Worm (Caenorhabditis elegans) whole organism, L1 larva: ENCODE data around the gene lpr-4.

Source experiments
- C16A3.4 ChIP-seq: fragments of 150-350 bp; optimal IDR thresholded peaks from 2 replicates; lab custom pipeline; 2014; ENCODE audit warnings: missing biosample characterization, missing genetic modification characterization
- Y116A8C.19 ChIP-seq: sonication (generic microtip); optimal IDR thresholded peaks from 2 replicates; lab custom pipeline; 2016; ENCODE audit warnings: missing compliant biosample characterization, missing genetic modification characterization, borderline replicate concordance
- alr-1 ChIP-seq: fragments of 200-800 bp; sonication (Bioruptor generic); optimal IDR thresholded peaks from 2 replicates; lab custom pipeline; 2018; ENCODE audit warnings: borderline replicate concordance, mild to moderate bottlenecking, missing genetic modification characterization, missing compliant biosample characterization
- blmp-1 ChIP-seq: fragments of 150-350 bp; optimal IDR thresholded peaks from 2 replicates; lab custom pipeline; 2014; ENCODE audit warnings: missing biosample characterization, missing genetic modification characterization
- ceh-63 ChIP-seq: fragments of 200-800 bp; sonication (Bioruptor generic); optimal IDR thresholded peaks from 2 replicates; lab custom pipeline; 2018; ENCODE audit warnings: mild to moderate bottlenecking, missing genetic modification characterization, missing compliant biosample characterization
- ceh-8 ChIP-seq: fragments of 200-800 bp; sonication (Bioruptor generic); optimal IDR thresholded peaks from 2 replicates; lab custom pipeline; 2018; ENCODE audit warnings: mild to moderate bottlenecking, missing genetic modification characterization, moderate library complexity, missing compliant biosample characterization
- ceh-82 ChIP-seq, 3 experiments: fragments of 150-350 bp in 1 of 3; sonication (generic microtip) in 2 of 3; optimal IDR thresholded peaks; 2 replicates each; lab custom pipeline; 2014 to 2017; ENCODE audit warnings: missing biosample characterization in 3 of 3, missing genetic modification characterization in 3 of 3
- ceh-88 ChIP-seq: fragments of 200-800 bp; sonication (Bioruptor generic); IDR thresholded peaks from 2 replicates; pipeline ENCODE4 v1.3.6; 2022; ENCODE audit warnings: missing genetic modification characterization, missing compliant biosample characterization
- dpl-1 ChIP-seq, 3 experiments: fragments of 150-350 bp in 2 of 3; sonication (generic microtip) in 1 of 3; optimal IDR thresholded peaks; 2 replicates each; lab custom pipeline; 2014 to 2017; ENCODE audit warnings: missing biosample characterization in 3 of 3, missing genetic modification characterization in 3 of 3, missing genetic modification reagents in 3 of 3
- dsc-1 ChIP-seq: sonication (generic microtip); optimal IDR thresholded peaks from 2 replicates; lab custom pipeline; 2016; ENCODE audit warnings: mild to moderate bottlenecking, missing genetic modification characterization, missing compliant biosample characterization
- efl-1 ChIP-seq, 4 experiments: fragments of 150-350 bp; optimal IDR thresholded peaks in 3 of 4; peaks in 1 of 4; 1 replicate in 1 of 4; 2 replicates in 3 of 4; lab custom pipeline; 2014; ENCODE audit warnings: missing biosample characterization in 2 of 4, missing genetic modification characterization in 2 of 4, missing genetic modification reagents in 2 of 4
- efl-3 ChIP-seq: fragments of 200-800 bp; sonication (Bioruptor generic); optimal IDR thresholded peaks from 2 replicates; lab custom pipeline; 2018; ENCODE audit warnings: mild to moderate bottlenecking, missing genetic modification characterization, missing compliant biosample characterization
- egl-27 ChIP-seq, 2 experiments: fragments of 150-350 bp in 1 of 2; sonication (generic microtip); optimal IDR thresholded peaks; 3 replicates each; lab custom pipeline; 2017 to 2018; ENCODE audit warnings: missing biosample characterization in 2 of 2, missing genetic modification characterization in 2 of 2, missing genetic modification reagents in 2 of 2
- elt-3 ChIP-seq, 6 experiments: fragments of 150-350 bp in 1 of 6; sonication (generic microtip); optimal IDR thresholded peaks; 2 replicates each; lab custom pipeline; 2017 to 2018; ENCODE audit warnings: missing biosample characterization in 6 of 6, missing genetic modification characterization in 6 of 6, inconsistent platforms in 1 of 6
- fkh-10 ChIP-seq: sonication (generic microtip); optimal IDR thresholded peaks from 2 replicates; lab custom pipeline; 2017; ENCODE audit warnings: missing biosample characterization, missing genetic modification reagents, missing genetic modification characterization
- grh-1 ChIP-seq: fragments of 200-800 bp; sonication (Bioruptor generic); IDR thresholded peaks from 2 replicates; pipeline ENCODE4 v1.3.6; 2022; ENCODE audit warnings: missing genetic modification reagents, missing genetic modification characterization, missing compliant biosample characterization
- hpl-2 ChIP-seq: fragments of 150-350 bp; optimal IDR thresholded peaks from 2 replicates; lab custom pipeline; 2014; ENCODE audit warnings: missing biosample characterization, missing genetic modification reagents, missing genetic modification characterization
- isw-1 ChIP-seq: fragments of 200-800 bp; sonication (Bioruptor generic); IDR thresholded peaks from 2 replicates; pipeline ENCODE4 v1.3.6; 2022; ENCODE audit warnings: missing genetic modification characterization, missing compliant biosample characterization
- lin-14 ChIP-seq: fragments of 200-800 bp; sonication (Bioruptor generic); optimal IDR thresholded peaks from 2 replicates; lab custom pipeline; 2018; ENCODE audit warnings: mild to moderate bottlenecking, missing genetic modification characterization, moderate library complexity, missing compliant biosample characterization
- lin-15B ChIP-seq: fragments of 150-350 bp; sonication (generic microtip); optimal IDR thresholded peaks from 3 replicates; lab custom pipeline; 2014; ENCODE audit warnings: missing biosample characterization, missing genetic modification characterization
- lin-35 ChIP-seq, 2 experiments: fragments of 150-350 bp; optimal IDR thresholded peaks; 2 replicates each; lab custom pipeline; 2014; ENCODE audit warnings: missing biosample characterization in 2 of 2, missing genetic modification characterization in 2 of 2, missing genetic modification reagents in 2 of 2
- lsy-2 ChIP-seq, 2 experiments: fragments of 150-350 bp; optimal IDR thresholded peaks; 2 replicates each; lab custom pipeline; 2014; ENCODE audit warnings: missing biosample characterization in 2 of 2, missing genetic modification characterization in 2 of 2
- mab-9 ChIP-seq: fragments of 200-800 bp; sonication (Bioruptor generic); IDR thresholded peaks from 2 replicates; pipeline ENCODE4 v1.3.6; 2022; ENCODE audit warnings: missing genetic modification reagents, missing genetic modification characterization, missing compliant biosample characterization
- nhr-11 ChIP-seq: fragments of 150-350 bp; optimal IDR thresholded peaks from 2 replicates; lab custom pipeline; 2014; ENCODE audit warnings: missing biosample characterization, missing genetic modification characterization
- nhr-12 ChIP-seq: sonication (generic microtip); optimal IDR thresholded peaks from 2 replicates; lab custom pipeline; 2017; ENCODE audit warnings: missing biosample characterization, missing genetic modification characterization
- nhr-20 ChIP-seq: sonication (generic microtip); optimal IDR thresholded peaks from 2 replicates; lab custom pipeline; 2016; ENCODE audit warnings: mild to moderate bottlenecking, missing genetic modification characterization, missing compliant biosample characterization
- nhr-77 ChIP-seq: fragments of 150-350 bp; optimal IDR thresholded peaks from 2 replicates; lab custom pipeline; 2014; ENCODE audit warnings: missing biosample characterization, missing genetic modification characterization
- nhr-85 ChIP-seq: sonication (generic microtip); peaks from one replicate; lab custom pipeline; 2016; ENCODE audit warnings: missing genetic modification characterization, inconsistent platforms, missing compliant biosample characterization
- pag-3 ChIP-seq: sonication (generic microtip); optimal IDR thresholded peaks from 2 replicates; lab custom pipeline; 2017; ENCODE audit warnings: missing genetic modification characterization, mild to moderate bottlenecking, missing compliant biosample characterization, antibody characterized with exemption, borderline replicate concordance; ENCODE audit not compliant: insufficient read depth
- pax-3 ChIP-seq: fragments of 200-800 bp; sonication (Bioruptor generic); optimal IDR thresholded peaks from 2 replicates; lab custom pipeline; 2018; ENCODE audit warnings: mild to moderate bottlenecking, missing genetic modification characterization, moderate library complexity, missing compliant biosample characterization
- rnt-1 ChIP-seq: sonication (generic microtip); optimal IDR thresholded peaks from 2 replicates; lab custom pipeline; 2016; ENCODE audit warnings: mild to moderate bottlenecking, missing genetic modification characterization, moderate library complexity, missing compliant biosample characterization
- tbx-2 ChIP-seq: sonication (generic microtip); optimal IDR thresholded peaks from 2 replicates; lab custom pipeline; 2016; ENCODE audit warnings: missing genetic modification characterization, missing compliant biosample characterization
- tlp-1 ChIP-seq: fragments of 150-350 bp; optimal IDR thresholded peaks from 2 replicates; lab custom pipeline; 2014; ENCODE audit warnings: missing biosample characterization, missing genetic modification characterization
- unc-30 ChIP-seq: sonication (generic microtip); optimal IDR thresholded peaks from 2 replicates; lab custom pipeline; 2017; ENCODE audit warnings: missing biosample characterization, missing genetic modification characterization
- unc-98 ChIP-seq: fragments of 200-800 bp; sonication (Bioruptor generic); IDR thresholded peaks from 2 replicates; pipeline ENCODE4 v1.3.6; 2022; ENCODE audit warnings: missing genetic modification characterization, missing compliant biosample characterization
- ztf-4 ChIP-seq: fragments of 150-350 bp; optimal IDR thresholded peaks from 2 replicates; lab custom pipeline; 2014; ENCODE audit warnings: missing biosample characterization, missing genetic modification characterization

Gene lpr-4

DNA sequence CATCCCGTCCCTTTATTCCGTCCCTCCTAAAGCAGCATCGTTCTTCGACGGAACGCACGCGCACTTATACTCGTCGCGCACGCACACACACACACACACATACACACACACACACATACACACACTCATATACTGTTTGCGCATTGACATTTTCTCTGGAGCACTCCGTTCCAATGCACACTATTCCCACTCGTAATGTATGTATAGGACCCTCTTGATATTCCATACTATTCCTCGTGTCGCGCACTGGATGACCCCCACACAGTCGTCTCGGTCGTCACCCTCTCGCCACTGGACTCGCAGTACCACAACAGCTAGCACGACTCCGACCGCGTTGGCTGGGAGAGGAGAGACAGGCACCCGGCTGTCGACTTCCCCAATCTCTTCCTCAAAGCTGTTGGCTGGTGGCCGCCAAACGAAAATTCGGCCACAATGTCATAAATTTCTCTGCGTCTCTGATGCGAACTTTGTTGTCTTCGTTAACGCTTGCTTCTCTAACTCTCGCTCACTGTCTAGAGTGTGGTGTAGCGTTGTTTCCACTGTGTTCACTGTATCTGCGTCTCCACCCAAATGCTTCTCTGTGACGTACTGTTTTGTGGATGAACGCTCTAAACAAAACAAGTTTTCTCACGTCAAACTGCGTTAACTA is 33.8 kb upstream of the lpr-4 start (continued):
- TF ChIP-seq nhr-20 (tag; lab: Kevin White, UChicago) = peak; percentile 96
- no peak for TF ChIP-seq alr-1 (tag; lab: Kevin White, UChicago)
- peak; percentile 91 for TF ChIP-seq nhr-77 (tag; lab: Kevin White, UChicago)
- peak; percentile 65 for TF ChIP-seq pag-3 (tag; lab: Kevin White, UChicago)
- peak; percentile 59 to 75 for TF ChIP-seq lin-35 (GFP tag; optimal IDR thresholded peaks at IDR 0.05; lab: Kevin White, UChicago)
- TF ChIP-seq lsy-2 (tag; optimal IDR thresholded peaks at IDR 0.05; lab: Kevin White, UChicago) = peak; percentile 75 to 89
- TF ChIP-seq nhr-12 (tag; lab: Kevin White, UChicago) = no peak
- TF ChIP-seq blmp-1 = peak; percentile 57

DNA sequence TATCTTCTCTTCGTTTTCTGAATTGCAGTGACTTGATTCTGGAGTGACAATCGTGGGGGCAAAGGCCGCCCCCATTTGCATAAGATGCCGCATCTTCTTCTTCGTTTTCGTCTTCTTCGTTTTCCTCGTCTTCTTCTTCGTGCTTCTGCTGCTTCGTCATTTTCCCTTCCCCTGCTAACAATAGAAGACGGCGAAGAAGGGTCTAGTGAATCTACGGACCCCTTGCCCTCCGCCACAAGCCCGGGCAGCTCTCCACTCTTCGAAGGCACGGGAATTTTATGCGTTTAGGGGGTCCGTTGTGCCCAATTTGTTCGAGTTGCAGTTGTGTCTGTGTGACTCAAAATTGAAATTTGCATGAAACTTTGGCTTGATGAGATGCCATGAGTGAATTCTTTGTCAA is 33.1 kb upstream of the lpr-4 start:
- TF ChIP-seq ztf-4 = no peak
- no peak for TF ChIP-seq efl-1 (optimal IDR thresholded peaks at IDR 0.05; lab: Kevin White, UChicago)
- peak in 1 of 2 experiments; percentile 0 for TF ChIP-seq efl-1 (GFP tag; optimal IDR thresholded peaks at IDR 0.05 in 1 of 2; lab: Kevin White, UChicago)
- TF ChIP-seq ceh-82 (tag; optimal IDR thresholded peaks at IDR 0.05; lab: Kevin White, UChicago) = peak in 1 of 3 experiments; percentile 5
- no peak for TF ChIP-seq unc-98
- peak; percentile 2 for TF ChIP-seq ceh-63
- peak; percentile 10 for TF ChIP-seq lin-14 (GFP tag; lab: Kevin White, UChicago)

DNA sequence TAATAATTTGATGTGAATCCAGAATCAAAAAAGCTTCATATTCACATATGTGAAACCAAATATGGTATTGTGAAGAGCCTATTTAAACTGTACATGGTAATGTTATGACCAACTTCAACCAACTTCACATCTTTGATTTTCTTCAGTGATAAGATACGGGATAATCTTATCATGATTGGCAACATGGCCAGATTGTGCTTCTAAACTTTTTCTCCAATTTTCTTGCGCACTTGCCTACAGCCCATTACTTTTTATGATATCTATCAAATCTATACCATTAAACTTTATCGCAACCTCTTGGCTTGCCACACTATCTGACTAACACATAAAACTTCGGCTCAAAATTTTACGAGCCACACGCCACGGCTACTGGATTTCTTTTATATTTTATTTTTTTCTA is 32.5 kb upstream of the lpr-4 start:
- TF ChIP-seq Y116A8C.19 (tag; lab: Kevin White, UChicago) (no peak), ceh-8 (GFP tag; lab: Kevin White, UChicago) (no peak), pax-3 (tag; lab: Kevin White, UChicago) (no peak), elt-3 (tag; optimal IDR thresholded peaks at IDR 0.05; lab: Kevin White, UChicago) (peak in 4 of 6 experiments; percentile 85 to 91 (median 90)), tbx-2 (tag; lab: Kevin White, UChicago) (no peak), dsc-1 (tag; lab: Kevin White, UChicago) (peak; percentile 24), lin-35 (GFP tag; optimal IDR thresholded peaks at IDR 0.05; lab: Kevin White, UChicago) (no peak), rnt-1 (tag; lab: Kevin White, UChicago) (peak; percentile 30), nhr-85 (tag; lab: Kevin White, UChicago) (peak; percentile 32)

DNA sequence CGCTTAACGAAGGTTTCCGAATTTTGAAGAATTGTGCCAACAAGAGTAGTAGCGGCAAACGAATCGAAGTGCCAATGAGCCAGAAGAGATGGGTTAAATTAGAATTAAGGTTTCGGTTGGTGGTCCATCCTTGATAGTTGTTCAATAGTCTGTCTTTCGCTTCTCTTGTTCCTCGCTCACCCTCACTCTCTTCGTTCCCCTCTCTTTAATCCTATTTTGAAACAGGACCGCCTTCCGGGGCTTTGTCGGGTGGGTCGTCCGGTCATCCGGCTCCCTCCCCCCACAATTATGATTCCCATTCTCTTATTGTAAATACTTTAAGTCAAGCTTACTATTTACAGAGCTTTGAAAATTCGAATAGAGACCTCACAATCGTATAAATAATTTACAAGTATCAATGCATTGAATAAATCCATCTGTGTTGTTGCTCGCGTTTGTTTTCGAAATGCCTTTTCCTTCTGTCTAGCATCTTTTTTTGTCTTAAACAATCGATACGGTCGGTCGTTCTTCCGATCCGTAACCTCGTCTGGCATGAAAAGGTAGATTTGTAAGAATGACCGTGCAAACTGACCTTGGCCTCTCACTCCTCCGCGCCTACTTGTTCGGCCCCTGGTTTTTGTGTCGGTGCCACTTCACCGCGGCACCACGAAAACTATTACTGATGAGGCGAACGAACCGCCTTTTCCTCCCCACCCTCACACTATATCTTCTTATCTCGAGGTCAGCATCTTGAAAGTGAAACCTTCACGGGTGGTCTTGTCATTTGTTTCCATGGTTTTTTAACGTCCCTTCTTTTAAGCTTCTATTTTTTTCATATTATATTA is 31.6 kb upstream of the lpr-4 start:
- no peak for TF ChIP-seq efl-1 (optimal IDR thresholded peaks at IDR 0.05; lab: Kevin White, UChicago)
- peak in 1 of 2 experiments; percentile 54 for TF ChIP-seq efl-1 (GFP tag; optimal IDR thresholded peaks at IDR 0.05 in 1 of 2; lab: Kevin White, UChicago)
- TF ChIP-seq fkh-10 (GFP tag; lab: Kevin White, UChicago) = no peak
- TF ChIP-seq hpl-2 (GFP tag; lab: Kevin White, UChicago) = no peak
- no peak for TF ChIP-seq isw-1 (GFP tag; lab: Robert Waterston, UW)
- no peak for TF ChIP-seq ceh-88 (GFP tag; lab: Robert Waterston, UW)
- peak; percentile 76 for TF ChIP-seq nhr-85 (tag; lab: Kevin White, UChicago)
- no peak for TF ChIP-seq efl-3
- peak; percentile 32 for TF ChIP-seq lin-14 (GFP tag; lab: Kevin White, UChicago)
- no peak for TF ChIP-seq nhr-11 (tag; lab: Kevin White, UChicago)
- no peak for TF ChIP-seq C16A3.4 (tag; lab: Kevin White, UChicago)
- no peak for TF ChIP-seq lin-15B (tag; lab: Kevin White, UChicago)
- no peak for TF ChIP-seq grh-1 (GFP tag; lab: Robert Waterston, UW)
- no peak for TF ChIP-seq ceh-82 (tag; optimal IDR thresholded peaks at IDR 0.05; lab: Kevin White, UChicago)
- TF ChIP-seq dpl-1 (GFP tag; optimal IDR thresholded peaks at IDR 0.05; lab: Kevin White, UChicago) = no peak
- TF ChIP-seq blmp-1 = peak; percentile 91
- no peak for TF ChIP-seq mab-9 (GFP tag; lab: Robert Waterston, UW)
- TF ChIP-seq egl-27 (tag; optimal IDR thresholded peaks at IDR 0.05; lab: Kevin White, UChicago) = no peak
- TF ChIP-seq tlp-1 (tag; lab: Kevin White, UChicago) = no peak
- TF ChIP-seq unc-30 (tag; lab: Kevin White, UChicago) = no peak
